Worm (Caenorhabditis elegans) whole organism, L4 larva: ENCODE data around the gene mks-3.

ENCODE experiments used
- D1046.2 ChIP-seq: fragments of 200-800 bp; sonication (Bioruptor generic); IDR thresholded peaks from 2 replicates; pipeline ENCODE4 v1.3.6; 2022; ENCODE audit warnings: missing genetic modification characterization, missing compliant biosample characterization
- F10B5.3 ChIP-seq: sonication (generic microtip); optimal IDR thresholded peaks from 2 replicates; lab custom pipeline; 2016; ENCODE audit warnings: mild to moderate bottlenecking, missing genetic modification characterization, missing compliant biosample characterization
- F44E2.7 ChIP-seq: fragments of 200-800 bp; sonication (Bioruptor generic); IDR thresholded peaks from 2 replicates; pipeline ENCODE4 v2.1.2; 2022; ENCODE audit warnings: missing genetic modification characterization, missing compliant biosample characterization
- R02D3.7 ChIP-seq: fragments of 150-350 bp; sonication (generic microtip); optimal IDR thresholded peaks from 3 replicates; lab custom pipeline; 2014; ENCODE audit warnings: missing biosample characterization, missing genetic modification characterization
- Y105C5A.15 ChIP-seq: fragments of 200-800 bp; sonication (Bioruptor generic); IDR thresholded peaks from 2 replicates; pipeline ENCODE4 v1.3.6; 2022; ENCODE audit warnings: missing genetic modification characterization, missing compliant biosample characterization
- aha-1 ChIP-seq: fragments of 150-350 bp; peaks from one replicate; lab custom pipeline; 2014; ENCODE audit warnings: missing biosample characterization, missing genetic modification characterization
- aly-2 ChIP-seq: sonication (generic microtip); optimal IDR thresholded peaks from 2 replicates; lab custom pipeline; 2018; ENCODE audit warnings: missing biosample characterization, missing genetic modification characterization
- ama-1 ChIP-seq: fragments of 150-350 bp; optimal IDR thresholded peaks from 2 replicates; lab custom pipeline; 2014; ENCODE audit warnings: inconsistent platforms, mixed read lengths
- ceh-20 ChIP-seq: fragments of 200-800 bp; sonication (Bioruptor generic); IDR thresholded peaks from 2 replicates; pipeline ENCODE4 v1.3.6; 2022; ENCODE audit warnings: missing genetic modification reagents, missing genetic modification characterization, missing compliant biosample characterization
- ces-1 ChIP-seq: fragments of 150-350 bp; sonication (generic microtip); optimal IDR thresholded peaks from 4 replicates; lab custom pipeline; 2014; ENCODE audit warnings: missing biosample characterization, missing genetic modification reagents, missing genetic modification characterization
- dmd-8 ChIP-seq: fragments of 200-800 bp; sonication (Bioruptor generic); IDR thresholded peaks from 2 replicates; pipeline ENCODE4 v1.3.6; 2022; ENCODE audit warnings: missing genetic modification characterization, missing compliant biosample characterization
- dmd-9 ChIP-seq: fragments of 200-800 bp; sonication (Bioruptor generic); IDR thresholded peaks from 2 replicates; pipeline ENCODE4 v1.3.6; 2022; ENCODE audit warnings: missing genetic modification reagents, missing genetic modification characterization, missing compliant biosample characterization
- dve-1 ChIP-seq: sonication (generic microtip); optimal IDR thresholded peaks from 2 replicates; lab custom pipeline; 2017; ENCODE audit warnings: antibody characterized with exemption, mild to moderate bottlenecking, missing genetic modification characterization, missing compliant biosample characterization; ENCODE audit not compliant: insufficient read depth
- egl-43 ChIP-seq: fragments of 200-800 bp; sonication (Bioruptor generic); IDR thresholded peaks from 2 replicates; pipeline ENCODE4 v1.3.6; 2022; ENCODE audit warnings: missing genetic modification reagents, missing genetic modification characterization, missing compliant biosample characterization
- fkh-10 ChIP-seq: fragments of 150-350 bp; optimal IDR thresholded peaks from 2 replicates; lab custom pipeline; 2014; ENCODE audit warnings: missing biosample characterization, missing genetic modification reagents, missing genetic modification characterization
- fos-1 ChIP-seq: fragments of 150-350 bp; optimal IDR thresholded peaks from 2 replicates; lab custom pipeline; 2014; ENCODE audit warnings: missing biosample characterization, missing genetic modification characterization
- gei-8 ChIP-seq: fragments of 200-800 bp; sonication (Bioruptor generic); optimal IDR thresholded peaks from 2 replicates; lab custom pipeline; 2018; ENCODE audit warnings: mild to moderate bottlenecking, missing genetic modification characterization, missing compliant biosample characterization
- hlh-30 ChIP-seq: sonication (generic microtip); optimal IDR thresholded peaks from 2 replicates; lab custom pipeline; 2017; ENCODE audit warnings: antibody characterized with exemption, mild to moderate bottlenecking, missing genetic modification characterization, missing compliant biosample characterization; ENCODE audit not compliant: insufficient read depth
- jun-1 ChIP-seq: fragments of 150-350 bp; optimal IDR thresholded peaks from 2 replicates; lab custom pipeline; 2014; ENCODE audit warnings: missing biosample characterization, missing genetic modification reagents, missing genetic modification characterization
- lin-15B ChIP-seq: fragments of 150-350 bp; sonication (generic microtip); optimal IDR thresholded peaks from 3 replicates; lab custom pipeline; 2014; ENCODE audit warnings: missing biosample characterization, missing genetic modification characterization
- madf-5 ChIP-seq, 2 experiments: fragments of 200-800 bp; sonication (Bioruptor generic); IDR thresholded peaks; 2 replicates each; pipeline ENCODE4 v1.3.6; 2022; ENCODE audit warnings: missing compliant biosample characterization in 2 of 2, missing genetic modification characterization in 2 of 2
- mdl-1 ChIP-seq, 2 experiments: fragments of 150-350 bp in 1 of 2; sonication (generic microtip) in 1 of 2; optimal IDR thresholded peaks; 2 replicates each; lab custom pipeline; 2014 to 2017; ENCODE audit warnings: missing biosample characterization in 2 of 2, missing genetic modification characterization in 2 of 2
- mxl-2 ChIP-seq: fragments of 200-800 bp; sonication (Bioruptor generic); conservative IDR thresholded peaks from 2 replicates; pipeline ENCODE4 v1.3.6; 2022; ENCODE audit warnings: missing genetic modification reagents, missing genetic modification characterization, missing compliant biosample characterization
- nhr-42 ChIP-seq: fragments of 200-800 bp; sonication (Bioruptor generic); IDR thresholded peaks from 2 replicates; pipeline ENCODE4 v1.3.6; 2022; ENCODE audit warnings: missing genetic modification characterization, missing compliant biosample characterization
- pqm-1 ChIP-seq: sonication (generic microtip); optimal IDR thresholded peaks from 2 replicates; lab custom pipeline; 2017; ENCODE audit warnings: missing biosample characterization, missing genetic modification characterization
- rbr-2 ChIP-seq: sonication (generic microtip); optimal IDR thresholded peaks from 2 replicates; lab custom pipeline; 2016; ENCODE audit warnings: missing genotype, missing genetic modification characterization, missing compliant biosample characterization
- spr-3 ChIP-seq: fragments of 200-800 bp; sonication (Bioruptor generic); optimal IDR thresholded peaks from 2 replicates; lab custom pipeline; 2018; ENCODE audit warnings: mild to moderate bottlenecking, missing genetic modification characterization, missing compliant biosample characterization
- unc-62 ChIP-seq, 3 experiments: fragments of 150-350 bp in 1 of 3; sonication (generic microtip); optimal IDR thresholded peaks in 2 of 3; peaks in 1 of 3; 1 replicate in 1 of 3; 2 replicates in 2 of 3; lab custom pipeline; 2014 to 2017; ENCODE audit warnings: missing biosample characterization in 3 of 3, missing genetic modification characterization in 3 of 3, missing genetic modification reagents in 3 of 3, missing genotype in 1 of 3
- vab-7 ChIP-seq: fragments of 200-800 bp; sonication (Bioruptor generic); IDR thresholded peaks from 2 replicates; pipeline ENCODE4 v1.3.6; 2022; ENCODE audit warnings: missing genetic modification reagents, missing genetic modification characterization, missing compliant biosample characterization
- zfp-3 ChIP-seq: fragments of 200-800 bp; sonication (Bioruptor generic); conservative IDR thresholded peaks from 2 replicates; pipeline ENCODE4 v1.3.6; 2022; ENCODE audit warnings: missing genetic modification reagents, missing genetic modification characterization, missing compliant biosample characterization

Gene mks-3

ce11 chrII:7574143-7574542 is 9.3 kb downstream of the mks-3 start, which contains the start of gene F35D2.2:
Gene F35D2.2 (plus strand): TSS chrII:7574443.
- TF ChIP-seq R02D3.7 (tag; lab: Kevin White, UChicago) (no peak), aha-1 (peak; percentile 53)

DNA sequence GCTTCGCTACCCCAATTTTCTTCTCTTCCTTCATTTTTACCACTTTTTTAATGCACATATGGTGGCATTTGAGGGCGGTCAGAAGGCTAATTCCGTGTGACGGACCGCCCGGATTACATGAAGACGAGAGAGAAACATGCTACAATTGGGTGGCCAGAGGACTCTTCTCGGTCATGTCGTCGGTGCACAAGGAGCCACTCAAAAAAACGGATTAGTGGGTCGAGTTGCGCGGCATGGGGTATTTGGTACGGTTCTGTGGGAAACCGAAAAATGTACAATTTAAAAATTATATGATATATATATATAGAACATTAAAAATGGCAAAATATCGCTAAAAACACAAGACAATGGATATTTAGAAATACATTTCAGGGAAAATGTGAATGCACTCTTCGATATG is 12.6 kb downstream of the mks-3 start:
- TF ChIP-seq gei-8 (GFP tag; lab: Kevin White, UChicago) (no peak), madf-5 (GFP tag; IDR thresholded peaks at IDR 0.05; lab: Robert Waterston, UW) (0 out of 4 replicates have a peak, but pooled peaks of 1 of the 2 experiments have one; percentile 13)

DNA sequence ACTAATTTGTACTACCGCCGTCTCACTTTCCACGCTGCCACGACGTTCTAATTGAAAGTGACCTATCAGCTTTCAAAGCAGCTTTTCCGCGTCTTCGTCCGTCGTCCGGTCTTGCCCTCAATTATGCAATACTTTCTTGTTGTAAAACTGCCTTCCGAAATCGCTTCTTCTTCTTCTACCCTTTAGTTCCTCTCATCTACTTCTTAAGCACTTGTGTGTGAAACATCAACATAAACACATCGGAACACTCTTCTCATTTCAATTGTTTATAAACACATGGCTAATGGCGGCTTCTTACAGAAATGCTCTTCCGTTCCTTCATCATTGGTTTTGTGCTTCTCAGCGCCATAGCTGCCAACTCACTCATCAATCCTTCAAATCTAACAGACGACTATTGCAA is 13.2 kb downstream of the mks-3 start, which contains the start of gene F35D2.3:
Gene F35D2.3 (plus strand): TSS at position 301 of the 400 bp plus-strand sequence.
- no peak for TF ChIP-seq aha-1
- no peak for TF ChIP-seq unc-62 (GFP tag; optimal IDR thresholded peaks at IDR 0.05 in 1 of 2; lab: Kevin White, UChicago)
- no peak for TF ChIP-seq unc-62 (tag; optimal IDR thresholded peaks at IDR 0.05; lab: Kevin White, UChicago)
- TF ChIP-seq dve-1, result no peak
- TF ChIP-seq lin-15B (tag; lab: Kevin White, UChicago), result no peak

ce11 chrII:7562616-7563015 is 20.8 kb downstream of the mks-3 start:
- no peak for TF ChIP-seq ceh-20 (GFP tag; lab: Robert Waterston, UW)
- TF ChIP-seq unc-62 (GFP tag; optimal IDR thresholded peaks at IDR 0.05 in 1 of 2; lab: Kevin White, UChicago), result peak in 1 of 2 experiments; percentile 87
- no peak for TF ChIP-seq unc-62 (tag; optimal IDR thresholded peaks at IDR 0.05; lab: Kevin White, UChicago)

ce11 chrII:7561494-7561893 is 22.0 kb downstream of the mks-3 start, which contains the start of the genes ZK1290.11 and ZK1290.1:
Gene ZK1290.11 (minus strand): TSS chrII:7561594.
Gene ZK1290.1 (plus strand): TSS chrII:7561764.
- TF ChIP-seq mxl-2 (GFP tag; lab: Robert Waterston, UW), result no peak
- TF ChIP-seq spr-3 (GFP tag; lab: Kevin White, UChicago), result no peak
- no peak for TF ChIP-seq hlh-30 (tag; lab: Kevin White, UChicago)
- no peak for TF ChIP-seq ama-1 (lab: Kevin White, UChicago)
- TF ChIP-seq ces-1, result no peak
- no peak for TF ChIP-seq R02D3.7 (tag; lab: Kevin White, UChicago)
- TF ChIP-seq egl-43 (GFP tag; lab: Robert Waterston, UW), result no peak
- TF ChIP-seq dmd-8, result no peak
- TF ChIP-seq zfp-3 (GFP tag; lab: Robert Waterston, UW), result no peak
- TF ChIP-seq mdl-1 (tag; optimal IDR thresholded peaks at IDR 0.05; lab: Kevin White, UChicago), result no peak
- no peak for TF ChIP-seq fos-1 (tag; lab: Kevin White, UChicago)
- TF ChIP-seq aly-2 (tag; lab: Kevin White, UChicago), result no peak
- no peak for TF ChIP-seq F10B5.3 (tag; lab: Kevin White, UChicago)
- TF ChIP-seq Y105C5A.15, result no peak
- TF ChIP-seq F44E2.7, result no peak
- no peak for TF ChIP-seq vab-7 (GFP tag; lab: Robert Waterston, UW)
- TF ChIP-seq D1046.2 (GFP tag; lab: Robert Waterston, UW), result no peak
- no peak for TF ChIP-seq jun-1 (tag; lab: Kevin White, UChicago)
- TF ChIP-seq rbr-2 (tag; lab: Kevin White, UChicago), result no peak
- no peak for TF ChIP-seq pqm-1

- TF ChIP-seq dmd-9 (no peak), unc-62 (GFP tag; optimal IDR thresholded peaks at IDR 0.05 in 1 of 2; lab: Kevin White, UChicago) (peak in 1 of 2 experiments; percentile 96), unc-62 (tag; optimal IDR thresholded peaks at IDR 0.05; lab: Kevin White, UChicago) (no peak)
Measured at ce11 chrII:7560844-7561243, 22.6 kb downstream of the mks-3 start.

- TF ChIP-seq fkh-10, result peak; percentile 92
- no peak for TF ChIP-seq nhr-42 (GFP tag; lab: Robert Waterston, UW)
- TF ChIP-seq aly-2 (tag; lab: Kevin White, UChicago), result no peak
Measured at ce11 chrII:7558864-7559263, 24.6 kb downstream of the mks-3 start.
